Fruit fly (Drosophila melanogaster) whole organism, embryonic: ENCODE data around the gene ath.

Experiments used
- Abd-B ChIP-seq: fragments of 200-800 bp; sonication (Bioruptor generic); optimal IDR thresholded peaks from 2 replicates; lab custom pipeline; 2018; ENCODE audit warnings: missing biosample characterization, mild to moderate bottlenecking, missing genetic modification characterization, moderate library complexity
- B-H2 ChIP-seq: fragments of 200-800 bp; sonication (Bioruptor generic); optimal IDR thresholded peaks from 2 replicates; lab custom pipeline; 2018; ENCODE audit warnings: missing biosample characterization, mild to moderate bottlenecking, missing genetic modification characterization
- BEAF-32 ChIP-seq: fragments of 200-800 bp; sonication (Bioruptor generic); optimal IDR thresholded peaks from 3 replicates; lab custom pipeline; 2017; ENCODE audit warnings: missing biosample characterization, missing genetic modification characterization, mild to moderate bottlenecking, moderate library complexity, missing genetic modification reagents
- Bgb ChIP-seq: fragments of 200-800 bp; sonication (Bioruptor generic); IDR thresholded peaks from 2 replicates; pipeline ENCODE4 v1.3.6; 2022; ENCODE audit warnings: missing biosample characterization, missing genetic modification characterization; ENCODE audit not compliant: partially characterized antibody
- CG1024 ChIP-seq: fragments of 200-800 bp; sonication (Bioruptor generic); IDR thresholded peaks from 2 replicates; pipeline ENCODE4 v1.3.6; 2022; ENCODE audit warnings: missing biosample characterization, missing genetic modification characterization
- CG10267 ChIP-seq: fragments of 200-800 bp; sonication (Bioruptor generic); optimal IDR thresholded peaks from 2 replicates; lab custom pipeline; 2018; ENCODE audit warnings: missing biosample characterization, mild to moderate bottlenecking, missing genetic modification characterization, moderate library complexity
- CG11560 ChIP-seq: fragments of 200-800 bp; sonication (Bioruptor generic); IDR thresholded peaks from 3 replicates; pipeline ENCODE4 v1.3.6; 2022; ENCODE audit warnings: missing biosample characterization, missing genetic modification characterization
- CG12391 ChIP-seq: fragments of 200-800 bp; sonication (Bioruptor generic); optimal IDR thresholded peaks from 3 replicates; lab custom pipeline; 2018; ENCODE audit warnings: missing biosample characterization, mild to moderate bottlenecking, missing genetic modification characterization, moderate library complexity
- CG13775 ChIP-seq: fragments of 200-800 bp; sonication (Bioruptor generic); optimal IDR thresholded peaks from 3 replicates; lab custom pipeline; 2017; ENCODE audit warnings: missing biosample characterization, mild to moderate bottlenecking, missing genetic modification characterization
- CG14014 ChIP-seq: fragments of 200-800 bp; sonication (Bioruptor generic); IDR thresholded peaks from 2 replicates; pipeline ENCODE4 v1.3.6; 2022; ENCODE audit warnings: missing biosample characterization, missing genetic modification characterization
- CG14667 ChIP-seq: fragments of 200-800 bp; sonication (Bioruptor generic); IDR thresholded peaks from 2 replicates; pipeline ENCODE4 v1.3.6; 2022; ENCODE audit warnings: missing biosample characterization, missing genetic modification characterization
- CG14710 ChIP-seq: fragments of 200-800 bp; sonication (Bioruptor generic); optimal IDR thresholded peaks from 3 replicates; lab custom pipeline; 2019; ENCODE audit warnings: missing biosample characterization, mild to moderate bottlenecking, missing genetic modification characterization, moderate library complexity
- CG18262 ChIP-seq: fragments of 200-800 bp; optimal IDR thresholded peaks from 3 replicates; lab custom pipeline; 2019; ENCODE audit warnings: missing biosample characterization, mild to moderate bottlenecking, missing genetic modification characterization, moderate library complexity
- CG3407 ChIP-seq: fragments of 200-800 bp; sonication (Bioruptor generic); optimal IDR thresholded peaks from 2 replicates; lab custom pipeline; 2018; ENCODE audit warnings: missing biosample characterization, mild to moderate bottlenecking, missing genetic modification characterization
- CG3838 ChIP-seq: fragments of 200-800 bp; sonication (Bioruptor generic); optimal IDR thresholded peaks from 3 replicates; lab custom pipeline; 2016; ENCODE audit warnings: missing biosample characterization, missing genetic modification characterization
- CG4282 ChIP-seq: fragments of 200-800 bp; sonication (Bioruptor generic); optimal IDR thresholded peaks from 2 replicates; lab custom pipeline; 2016; ENCODE audit warnings: missing biosample characterization, missing genetic modification characterization
- CG6254 ChIP-seq: fragments of 200-800 bp; sonication (Bioruptor generic); optimal IDR thresholded peaks from 3 replicates; lab custom pipeline; 2017; ENCODE audit warnings: mild to moderate bottlenecking, missing biosample characterization, missing genetic modification reagents, missing genetic modification characterization
- CG8924 ChIP-seq: fragments of 200-800 bp; optimal IDR thresholded peaks from 3 replicates; lab custom pipeline; 2019; ENCODE audit warnings: missing biosample characterization, mild to moderate bottlenecking, missing genetic modification characterization, moderate library complexity
- CHES-1-like ChIP-seq: fragments of 200-800 bp; sonication (Bioruptor generic); optimal IDR thresholded peaks from 2 replicates; lab custom pipeline; 2016; ENCODE audit warnings: missing biosample characterization, missing genetic modification characterization
- Dip2 ChIP-seq: fragments of 200-800 bp; sonication (Bioruptor generic); IDR thresholded peaks from 2 replicates; pipeline ENCODE4 v1.3.6; 2022; ENCODE audit warnings: missing biosample characterization, missing genetic modification characterization
- Ets65A ChIP-seq: fragments of 200-800 bp; sonication (Bioruptor generic); peaks from one replicate; lab custom pipeline; 2016; ENCODE audit warnings: missing biosample characterization, missing genetic modification characterization
- Hr3 ChIP-seq: fragments of 200-800 bp; sonication (Bioruptor generic); optimal IDR thresholded peaks from 3 replicates; lab custom pipeline; 2016; ENCODE audit warnings: missing biosample characterization, missing genetic modification characterization
- Lim3 ChIP-seq: fragments of 200-800 bp; sonication (Bioruptor generic); IDR thresholded peaks from 2 replicates; pipeline ENCODE4 v1.3.6; 2022; ENCODE audit warnings: missing biosample characterization, missing genetic modification characterization
- MBD-R2 ChIP-seq: fragments of 200-800 bp; sonication (Bioruptor generic); IDR thresholded peaks from 2 replicates; pipeline ENCODE4 v1.3.6; 2022; ENCODE audit warnings: missing biosample characterization, missing genetic modification characterization
- MESR4 ChIP-seq: fragments of 200-800 bp; sonication (Bioruptor generic); optimal IDR thresholded peaks from 2 replicates; lab custom pipeline; 2018; ENCODE audit warnings: missing biosample characterization, mild to moderate bottlenecking, missing genetic modification characterization, moderate library complexity
- Med ChIP-seq: fragments of 200-800 bp; sonication (Bioruptor generic); peaks from one replicate; lab custom pipeline; 2016; ENCODE audit warnings: missing biosample characterization, missing genetic modification characterization, mild to moderate bottlenecking, inconsistent platforms, moderate library complexity
- Nf-YB ChIP-seq: fragments of 200-800 bp; sonication (Bioruptor generic); optimal IDR thresholded peaks from 3 replicates; lab custom pipeline; 2019; ENCODE audit warnings: missing biosample characterization, mild to moderate bottlenecking, missing genetic modification characterization, moderate library complexity
- Scr ChIP-seq: fragments of 200-800 bp; sonication (Bioruptor generic); IDR thresholded peaks from 2 replicates; pipeline ENCODE4 v1.3.6; 2022; ENCODE audit warnings: missing biosample characterization, missing genetic modification characterization; ENCODE audit not compliant: partially characterized antibody
- Stat92E ChIP-seq, 3 experiments: fragments of >200 bp in 2 of 3; fragments of 200-800 bp in 1 of 3; sonication (Bioruptor generic) in 1 of 3; optimal IDR thresholded peaks; 2 replicates each; lab custom pipeline; 2017 to 2019; ENCODE audit warnings: missing biosample characterization in 3 of 3, missing genetic modification characterization in 3 of 3, mild to moderate bottlenecking in 1 of 3, moderate library complexity in 1 of 3
- bsh ChIP-seq, 2 experiments: fragments of 200-800 bp; sonication (Bioruptor generic); optimal IDR thresholded peaks; 2 replicates each; lab custom pipeline; 2017 to 2018; ENCODE audit warnings: mild to moderate bottlenecking in 2 of 2, missing biosample characterization in 2 of 2, missing genetic modification characterization in 2 of 2, moderate library complexity in 1 of 2
- ci ChIP-seq: fragments of 200-800 bp; sonication (Bioruptor generic); IDR thresholded peaks from 3 replicates; pipeline ENCODE4 v1.3.6; 2022; ENCODE audit warnings: missing biosample characterization, missing genetic modification characterization
- dm ChIP-seq: fragments of 200-800 bp; sonication (Bioruptor generic); optimal IDR thresholded peaks from 3 replicates; lab custom pipeline; 2016; ENCODE audit warnings: missing biosample characterization, missing genetic modification characterization
- gem ChIP-seq: fragments of 200-800 bp; sonication (Bioruptor generic); optimal IDR thresholded peaks from 2 replicates; lab custom pipeline; 2019; ENCODE audit warnings: missing biosample characterization, mild to moderate bottlenecking, missing genetic modification characterization, moderate library complexity
- hb ChIP-seq: fragments of 200-800 bp; sonication (Bioruptor generic); IDR thresholded peaks from 3 replicates; pipeline ENCODE4 v1.3.6; 2022; ENCODE audit warnings: missing biosample characterization, missing genetic modification characterization; ENCODE audit not compliant: partially characterized antibody
- hbn ChIP-seq: fragments of 200-800 bp; sonication (Bioruptor generic); IDR thresholded peaks from 2 replicates; pipeline ENCODE4 v1.3.6; 2022; ENCODE audit warnings: missing biosample characterization, missing genetic modification characterization; ENCODE audit not compliant: partially characterized antibody
- ind ChIP-seq: fragments of 200-800 bp; sonication (Bioruptor generic); optimal IDR thresholded peaks from 3 replicates; lab custom pipeline; 2016; ENCODE audit warnings: missing biosample characterization, missing genetic modification characterization
- inv ChIP-seq: fragments of 200-800 bp; sonication (Bioruptor generic); IDR thresholded peaks from 2 replicates; pipeline ENCODE4 v1.3.6; 2022; ENCODE audit warnings: missing biosample characterization, missing genetic modification characterization; ENCODE audit not compliant: partially characterized antibody
- nmo ChIP-seq: fragments of 200-800 bp; sonication (Bioruptor generic); optimal IDR thresholded peaks from 2 replicates; lab custom pipeline; 2018; ENCODE audit warnings: missing biosample characterization, mild to moderate bottlenecking, missing genetic modification characterization, moderate library complexity
- pb ChIP-seq: fragments of 200-800 bp; sonication (Bioruptor generic); optimal IDR thresholded peaks from 3 replicates; lab custom pipeline; 2016; ENCODE audit warnings: missing biosample characterization, missing genetic modification characterization
- phol ChIP-seq: fragments of 200-800 bp; sonication (Bioruptor generic); optimal IDR thresholded peaks from 3 replicates; lab custom pipeline; 2018; ENCODE audit warnings: missing biosample characterization, mild to moderate bottlenecking, missing genetic modification characterization, moderate library complexity
- prd ChIP-seq, 3 experiments: fragments of >200 bp in 2 of 3; fragments of 200-800 bp in 1 of 3; sonication (Bioruptor generic) in 1 of 3; optimal IDR thresholded peaks in 2 of 3; IDR thresholded peaks in 1 of 3; 2 replicates in 2 of 3; 3 replicates in 1 of 3; pipeline versions ENCODE4 v1.3.6 to Lab custom; 2017 to 2022; ENCODE audit warnings: missing biosample characterization in 1 of 3, missing genetic modification characterization in 1 of 3
- pzg ChIP-seq: fragments of 200-800 bp; sonication (Bioruptor generic); optimal IDR thresholded peaks from 3 replicates; lab custom pipeline; 2018; ENCODE audit warnings: missing biosample characterization, mild to moderate bottlenecking, missing genetic modification characterization, moderate library complexity
- row ChIP-seq: fragments of 200-800 bp; sonication (Bioruptor generic); IDR thresholded peaks from 3 replicates; pipeline ENCODE4 v1.3.6; 2022; ENCODE audit warnings: missing biosample characterization, missing genetic modification characterization
- slbo ChIP-seq: fragments of 200-800 bp; sonication (Bioruptor generic); IDR thresholded peaks from 2 replicates; pipeline ENCODE4 v1.3.6; 2022; ENCODE audit warnings: missing biosample characterization, missing genetic modification characterization
- slp2 ChIP-seq: fragments of 200-800 bp; sonication (Bioruptor generic); optimal IDR thresholded peaks from 2 replicates; lab custom pipeline; 2016; ENCODE audit warnings: missing biosample characterization, missing genetic modification characterization
- unc-4 ChIP-seq: fragments of 200-800 bp; sonication (Bioruptor generic); IDR thresholded peaks from 2 replicates; pipeline ENCODE4 v1.3.6; 2022; ENCODE audit warnings: missing biosample characterization, missing genetic modification characterization; ENCODE audit not compliant: partially characterized antibody
- vvl ChIP-seq: fragments of 200-800 bp; sonication (Bioruptor generic); IDR thresholded peaks from 2 replicates; pipeline ENCODE4 v1.3.6; 2022; ENCODE audit warnings: missing biosample characterization, missing genetic modification characterization

Gene ath

dm6 chr2L:10226724-10227407, 15.9 kb downstream of the ath start, which contains the start of gene CG5708 (continued):
- TF ChIP-seq CG3838 (GFP tag; lab: Kevin White, UChicago), result no peak
- no peak for TF ChIP-seq CG3407 (GFP tag; lab: Kevin White, UChicago)
- TF ChIP-seq CG11560 (tag; lab: Robert Waterston, UW), result no peak
- no peak for TF ChIP-seq Hr3 (GFP tag; lab: Kevin White, UChicago)
- TF ChIP-seq gem (tag; lab: Kevin White, UChicago), result peak; percentile 40
- no peak for TF ChIP-seq slp2 (GFP tag; lab: Kevin White, UChicago)
- TF ChIP-seq CG6254 (GFP tag; lab: Kevin White, UChicago), result peak; percentile 99
- peak; percentile 73 for TF ChIP-seq BEAF-32 (GFP tag; lab: Kevin White, UChicago)
- TF ChIP-seq pb (GFP tag; lab: Kevin White, UChicago), result no peak
- TF ChIP-seq CG14667, result no peak
- TF ChIP-seq Ets65A, result peak; percentile 13
- no peak; the same call in 2 of the 3 replicates for TF ChIP-seq ci (GFP tag; lab: Robert Waterston, UW)
- peak; percentile 34 for TF ChIP-seq CG12391 (tag; lab: Kevin White, UChicago)
- peak; percentile 12 for TF ChIP-seq CHES-1-like (GFP tag; lab: Kevin White, UChicago)
- peak; percentile 47; the same call in 1 of the 2 replicates for TF ChIP-seq unc-4 (GFP tag; lab: Robert Waterston, UW)
- TF ChIP-seq slbo (GFP tag; lab: Robert Waterston, UW), result peak; percentile 73
- TF ChIP-seq row (GFP tag; lab: Robert Waterston, UW), result peak; percentile 89
- TF ChIP-seq CG14710 (tag; lab: Kevin White, UChicago), result peak; percentile 33
- no peak for TF ChIP-seq dm (GFP tag; lab: Kevin White, UChicago)
- TF ChIP-seq MBD-R2 (GFP tag; lab: Robert Waterston, UW), result peak; percentile 58
- peak; percentile 51 for TF ChIP-seq Abd-B
- no peak for TF ChIP-seq bsh (GFP tag; optimal IDR thresholded peaks at IDR 0.05; lab: Kevin White, UChicago)
- TF ChIP-seq CG13775 (GFP tag; lab: Kevin White, UChicago), result peak; percentile 17
- peak; percentile 58 for TF ChIP-seq pzg
- no peak for TF ChIP-seq CG4282
- TF ChIP-seq CG1024, result peak; percentile 96
- peak; percentile 25 for TF ChIP-seq CG8924 (tag; lab: Kevin White, UChicago)
- TF ChIP-seq vvl (GFP tag; lab: Robert Waterston, UW), result 0 out of 2 replicates have a peak, but pooled peaks have one; percentile 42
- TF ChIP-seq Lim3 (GFP tag; lab: Robert Waterston, UW), result no peak
- peak; percentile 59 for TF ChIP-seq Scr (GFP tag; lab: Robert Waterston, UW)
- no peak for TF ChIP-seq hb
- peak; percentile 30; the same call in 1 of the 2 replicates for TF ChIP-seq hbn (GFP tag; lab: Robert Waterston, UW)
- TF ChIP-seq CG10267 (tag; lab: Kevin White, UChicago), result peak; percentile 25
- TF ChIP-seq B-H2 (GFP tag; lab: Kevin White, UChicago), result peak; percentile 35
- TF ChIP-seq CG14014, result no peak
- peak; percentile 76 for TF ChIP-seq Med (GFP tag; lab: Kevin White, UChicago)
- TF ChIP-seq MESR4, result peak; percentile 46
- peak; percentile 37 for TF ChIP-seq CG18262 (tag; lab: Kevin White, UChicago)
- TF ChIP-seq Bgb (GFP tag; lab: Robert Waterston, UW), result peak; percentile 52; the same call in 1 of the 2 replicates
- TF ChIP-seq Dip2 (GFP tag; lab: Robert Waterston, UW), result no peak
- peak; percentile 57; the same call in 1 of the 2 replicates for TF ChIP-seq inv (GFP tag; lab: Robert Waterston, UW)
- peak; percentile 48 for TF ChIP-seq phol
- peak in 1 of 3 experiments; percentile 17 for TF ChIP-seq Stat92E (GFP tag; optimal IDR thresholded peaks at IDR 0.05; lab: Kevin White, UChicago)
- TF ChIP-seq Nf-YB, result no peak
- TF ChIP-seq ind, result no peak
- TF ChIP-seq nmo, result peak; percentile 66
- no peak for TF ChIP-seq prd (optimal IDR thresholded peaks at IDR 0.05; lab: Kevin White, UChicago)
- TF ChIP-seq prd (GFP tag; IDR thresholded peaks at IDR 0.05; lab: Robert Waterston, UW), result 0 out of 3 replicates have a peak, but pooled peaks have one; percentile 20
